Fruit fly (Drosophila melanogaster): ENCODE measurements around the gene MED30.

MED30 gene

dm6 chr3L:626498-627369 is 27.2 kb downstream of the MED30 start (continued):
- no peak for TF ChIP-seq HLH54F (GFP tag; optimal IDR thresholded peaks at IDR 0.05)
- TF ChIP-seq Side (GFP tag; optimal IDR thresholded peaks at IDR 0.05), result no peak
- TF ChIP-seq cg (GFP tag; optimal IDR thresholded peaks at IDR 0.05), result peak; percentile 98
- 0 out of 2 replicates have a peak, but pooled peaks have one; percentile 6 for TF ChIP-seq danr (GFP tag; IDR thresholded peaks at IDR 0.05)
- no peak for TF ChIP-seq Dll (GFP tag; IDR thresholded peaks at IDR 0.05; ENCODE audit: partially characterized antibody)
- TF ChIP-seq CG11085 (GFP tag; IDR thresholded peaks at IDR 0.05), result peak; percentile 42; the same call in 1 of the 2 replicates
- peak; percentile 69 for TF ChIP-seq lmd (GFP tag; IDR thresholded peaks at IDR 0.05)
- TF ChIP-seq ems (GFP tag; optimal IDR thresholded peaks at IDR 0.05), result no peak
- TF ChIP-seq Dref (GFP tag; IDR thresholded peaks at IDR 0.05), result no peak
- no peak for TF ChIP-seq CkIIα-i1 (GFP tag; IDR thresholded peaks at IDR 0.05)
- TF ChIP-seq kni (GFP tag; optimal IDR thresholded peaks at IDR 0.05), result peak; percentile 92
- TF ChIP-seq tin (GFP tag; optimal IDR thresholded peaks at IDR 0.05), result no peak
- no peak for TF ChIP-seq Myb (GFP tag; optimal IDR thresholded peaks at IDR 0.05)
- peak; percentile 39 for TF ChIP-seq dmrt99B (tag; optimal IDR thresholded peaks at IDR 0.05)
- TF ChIP-seq CG7357 (GFP tag; IDR thresholded peaks at IDR 0.05), result peak; percentile 44; the same call in 1 of the 3 replicates
- no peak for TF ChIP-seq Fer1 (GFP tag; optimal IDR thresholded peaks at IDR 0.05)
- TF ChIP-seq CG17328 (GFP tag; IDR thresholded peaks at IDR 0.05), result peak; percentile 29; the same call in 1 of the 2 replicates
- peak; percentile 24 for TF ChIP-seq repo (GFP tag; optimal IDR thresholded peaks at IDR 0.05)
- TF ChIP-seq gcm (GFP tag; optimal IDR thresholded peaks at IDR 0.05), result peak; percentile 22
- no peak for TF ChIP-seq Vsx1 (GFP tag; optimal IDR thresholded peaks at IDR 0.05)
- TF ChIP-seq bab2 (GFP tag; optimal IDR thresholded peaks at IDR 0.05), result peak; percentile 10
- TF ChIP-seq H2.0 (GFP tag; IDR thresholded peaks at IDR 0.05), result peak; percentile 69
- TF ChIP-seq ssp (GFP tag; IDR thresholded peaks at IDR 0.05), result peak; percentile 37; the same call in 1 of the 2 replicates
- TF ChIP-seq Trl (optimal IDR thresholded peaks at IDR 0.05), result peak; percentile 35 to 81
- TF ChIP-seq Trl (GFP tag; optimal IDR thresholded peaks at IDR 0.05), result no peak
- TF ChIP-seq knrl (GFP tag; IDR thresholded peaks at IDR 0.05; ENCODE audit: partially characterized antibody), result no peak
- TF ChIP-seq hb (GFP tag; IDR thresholded peaks at IDR 0.05; ENCODE audit: partially characterized antibody), result no peak
- peak; percentile 7 for TF ChIP-seq lab (GFP tag; optimal IDR thresholded peaks at IDR 0.05)
- TF ChIP-seq CG7372 (GFP tag; IDR thresholded peaks at IDR 0.05), result peak; percentile 65
- TF ChIP-seq schlank (tag; optimal IDR thresholded peaks at IDR 0.05), result peak; percentile 27
- peak; percentile 45 for TF ChIP-seq Ssrp (tag; optimal IDR thresholded peaks at IDR 0.05)
- TF ChIP-seq Opbp (GFP tag; IDR thresholded peaks at IDR 0.05; ENCODE audit: partially characterized antibody), result no peak
- no peak for TF ChIP-seq tll (GFP tag; optimal IDR thresholded peaks at IDR 0.05)
- no peak for TF ChIP-seq CG15479 (GFP tag; optimal IDR thresholded peaks at IDR 0.05)
- peak; percentile 45; the same call in 1 of the 2 replicates for TF ChIP-seq CG31224 (GFP tag; IDR thresholded peaks at IDR 0.05)
- 0 out of 2 replicates have a peak, but pooled peaks have one; percentile 20 for TF ChIP-seq bbx (GFP tag; IDR thresholded peaks at IDR 0.05; ENCODE audit: partially characterized antibody)
- peak; percentile 55; the same call in 1 of the 2 replicates for TF ChIP-seq gsb (GFP tag; IDR thresholded peaks at IDR 0.05)
- peak; percentile 21 for TF ChIP-seq CG2120 (GFP tag; optimal IDR thresholded peaks at IDR 0.05)
- peak; percentile 73 for TF ChIP-seq Ets65A (GFP tag)
- peak; percentile 78 for TF ChIP-seq Aef1 (GFP tag; IDR thresholded peaks at IDR 0.05)
- TF ChIP-seq Sry-β (GFP tag; optimal IDR thresholded peaks at IDR 0.05), result no peak
- no peak for TF ChIP-seq CG1529 (GFP tag; optimal IDR thresholded peaks at IDR 0.05)
- TF ChIP-seq CG30431 (GFP tag; optimal IDR thresholded peaks at IDR 0.05), result peak; percentile 20
- no peak for TF ChIP-seq CG5953 (GFP tag; IDR thresholded peaks at IDR 0.05)
- no peak for TF ChIP-seq lbe (GFP tag; optimal IDR thresholded peaks at IDR 0.05)
- TF ChIP-seq exex (tag; optimal IDR thresholded peaks at IDR 0.05), result peak; percentile 69
- TF ChIP-seq maf-S (GFP tag; optimal IDR thresholded peaks at IDR 0.05), result peak; percentile 13
- TF ChIP-seq sima (GFP tag; optimal IDR thresholded peaks at IDR 0.05), result no peak
- TF ChIP-seq unc-4 (GFP tag; IDR thresholded peaks at IDR 0.05; ENCODE audit: partially characterized antibody), result no peak

Measured in whole organism, embryonic.